Worm (Caenorhabditis elegans): ENCODE results near the gene cyn-2.
A peak's percentile ranks its signal among the peaks of the same experiment; 100 is the strongest.

Gene cyn-2

ce11 chrIII:13712854-13713293 lies 20.4 kb downstream of the cyn-2 start (continued):
- peak; percentile 84 for TF ChIP-seq hmg-1.2 (GFP tag; IDR thresholded peaks at IDR 0.05)
- TF ChIP-seq lsl-1 (GFP tag; optimal IDR thresholded peaks at IDR 0.05), result no peak
- TF ChIP-seq tbx-9 (tag; optimal IDR thresholded peaks at IDR 0.05; ENCODE audit: borderline replicate concordance), result no peak

ce11 chrIII:13713807-13714206 lies 21.3 kb downstream of the cyn-2 start:
- TF ChIP-seq madf-6 (GFP tag; IDR thresholded peaks at IDR 0.05) (no peak), zfh-2 (GFP tag; conservative IDR thresholded peaks at IDR 0.05) (peak; percentile 65)

DNA sequence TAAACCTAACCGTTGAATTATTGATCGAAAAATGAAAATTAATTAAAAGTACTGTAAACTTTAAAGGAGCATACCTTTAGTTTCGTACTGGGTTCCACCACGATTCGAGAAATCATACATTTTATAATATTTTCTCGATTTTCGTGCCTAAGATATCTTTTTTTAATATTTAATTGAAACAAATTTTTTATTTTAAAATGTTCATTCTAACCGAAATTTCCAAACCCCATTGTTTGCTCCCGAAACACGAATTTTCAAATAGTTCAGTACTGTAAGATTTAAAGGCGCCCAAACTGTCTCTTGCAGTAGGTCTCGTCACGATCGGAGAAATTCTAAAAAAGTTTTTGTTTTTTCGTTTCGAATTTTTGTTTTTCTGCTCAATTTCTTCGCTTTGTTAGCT lies 22.5 kb downstream of the cyn-2 start:
- TF ChIP-seq let-607 (tag; optimal IDR thresholded peaks at IDR 0.05) (no peak), dox-1 (GFP tag; IDR thresholded peaks at IDR 0.05) (peak; percentile 21; the same call in 1 of the 2 replicates), F33H1.4 (GFP tag; IDR thresholded peaks at IDR 0.05) (peak; percentile 86), hlh-26 (GFP tag; conservative IDR thresholded peaks at IDR 0.05) (no peak), aptf-3 (GFP tag; IDR thresholded peaks at IDR 0.05) (no peak), lsl-1 (GFP tag; optimal IDR thresholded peaks at IDR 0.05) (peak; percentile 95), K11D2.4 (GFP tag; IDR thresholded peaks at IDR 0.05) (no peak), madf-6 (GFP tag; IDR thresholded peaks at IDR 0.05) (peak; percentile 64), xnd-1 (tag; optimal IDR thresholded peaks at IDR 0.05) (peak; percentile 53), hmg-1.2 (GFP tag; IDR thresholded peaks at IDR 0.05) (no peak), madf-8 (GFP tag; conservative IDR thresholded peaks at IDR 0.05) (peak; percentile 52), ceh-91 (GFP tag; IDR thresholded peaks at IDR 0.05) (peak; percentile 38; the same call in 1 of the 2 replicates), lin-54 (GFP tag; optimal IDR thresholded peaks at IDR 0.05) (peak; percentile 22), hmg-20 (GFP tag; IDR thresholded peaks at IDR 0.05) (no peak), D2030.7 (GFP tag; IDR thresholded peaks at IDR 0.05) (peak; percentile 73), ets-4 (GFP tag; optimal IDR thresholded peaks at IDR 0.05) (no peak)

DNA sequence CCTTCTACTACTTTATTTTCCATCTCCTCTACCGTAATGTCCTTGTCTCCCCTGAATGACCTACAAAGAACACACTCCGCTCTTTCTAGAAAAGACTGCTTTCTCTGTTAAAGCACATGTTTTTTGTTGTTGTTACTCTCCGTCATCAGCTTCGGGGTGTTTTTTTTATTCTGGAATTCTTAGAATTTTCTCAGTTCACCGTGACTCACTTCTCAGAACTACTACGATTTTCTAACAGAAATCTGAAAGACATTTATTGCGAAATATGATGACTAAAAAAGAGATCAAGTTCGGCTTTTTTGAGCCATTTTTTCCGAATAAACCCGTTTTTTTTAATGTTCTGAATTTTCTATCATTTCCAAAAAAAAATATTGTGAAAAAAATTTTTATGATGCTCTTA lies 23.8 kb downstream of the cyn-2 start:
- no peak for TF ChIP-seq rcor-1 (GFP tag; IDR thresholded peaks at IDR 0.05)
- TF ChIP-seq cebp-1 (GFP tag; IDR thresholded peaks at IDR 0.05), result no peak
- TF ChIP-seq cebp-1 (tag; optimal IDR thresholded peaks at IDR 0.05), result peak; percentile 85
- peak; percentile 39 for TF ChIP-seq K12H6.12 (tag; optimal IDR thresholded peaks at IDR 0.05)
- no peak for TF ChIP-seq chd-7 (tag; optimal IDR thresholded peaks at IDR 0.05)

- no peak for TF ChIP-seq aptf-2 (GFP tag; conservative IDR thresholded peaks at IDR 0.05)
- TF ChIP-seq hsf-1 (GFP tag; IDR thresholded peaks at IDR 0.05), result no peak
- TF ChIP-seq lsl-1 (GFP tag; optimal IDR thresholded peaks at IDR 0.05), result no peak
- TF ChIP-seq aptf-3 (GFP tag; IDR thresholded peaks at IDR 0.05), result no peak
- TF ChIP-seq snpc-1.1 (tag; optimal IDR thresholded peaks at IDR 0.05; ENCODE audit: insufficient read depth), result no peak
- no peak for TF ChIP-seq nhr-120 (GFP tag; IDR thresholded peaks at IDR 0.05)
- TF ChIP-seq ceh-40 (GFP tag; IDR thresholded peaks at IDR 0.05), result no peak
- no peak for TF ChIP-seq ztf-26 (tag; optimal IDR thresholded peaks at IDR 0.05)
- TF ChIP-seq hlh-26 (GFP tag; conservative IDR thresholded peaks at IDR 0.05), result no peak
- TF ChIP-seq nfya-1 (tag; optimal IDR thresholded peaks at IDR 0.05; ENCODE audit: borderline replicate concordance, insufficient read depth), result no peak
- no peak for TF ChIP-seq C06A6.2 (GFP tag; conservative IDR thresholded peaks at IDR 0.05)
- no peak for TF ChIP-seq rec-8 (tag; optimal IDR thresholded peaks at IDR 0.05)
- TF ChIP-seq hmg-20 (GFP tag; IDR thresholded peaks at IDR 0.05), result no peak
- no peak for TF ChIP-seq sdz-38 (tag; optimal IDR thresholded peaks at IDR 0.05)
- TF ChIP-seq nhr-179 (tag; optimal IDR thresholded peaks at IDR 0.05), result no peak
- no peak for TF ChIP-seq atf-7 (tag; optimal IDR thresholded peaks at IDR 0.05)
- TF ChIP-seq ceh-100 (GFP tag; IDR thresholded peaks at IDR 0.05), result no peak
- no peak for TF ChIP-seq hlh-12 (tag; optimal IDR thresholded peaks at IDR 0.05)
Measured at ce11 chrIII:13716831-13717230, 24.4 kb downstream of the cyn-2 start.
